Fruit fly (Drosophila melanogaster) whole organism, pupa: Measurements from ENCODE around the gene CG3808.

Source experiments
- CG10348 ChIP-seq: fragments of 200-800 bp; sonication (Bioruptor generic); IDR thresholded peaks from 2 replicates; pipeline ENCODE4 v1.3.6; 2022; ENCODE audit warnings: missing biosample characterization, missing genetic modification characterization
- CG12605 ChIP-seq: fragments of 200-800 bp; sonication (Bioruptor generic); IDR thresholded peaks from 2 replicates; pipeline ENCODE4 v1.3.6; 2022; ENCODE audit warnings: missing biosample characterization, missing genetic modification characterization
- CG13204 ChIP-seq: fragments of 200-800 bp; sonication (Bioruptor generic); optimal IDR thresholded peaks from 2 replicates; lab custom pipeline; 2018; ENCODE audit warnings: missing biosample characterization, mild to moderate bottlenecking, missing genetic modification characterization, moderate library complexity
- CG14655 ChIP-seq: fragments of 200-800 bp; sonication (Bioruptor generic); optimal IDR thresholded peaks from 3 replicates; lab custom pipeline; 2017; ENCODE audit warnings: mild to moderate bottlenecking, missing biosample characterization, missing genetic modification reagents, missing genetic modification characterization
- CG15710 ChIP-seq: fragments of 200-800 bp; sonication (Bioruptor generic); optimal IDR thresholded peaks from 2 replicates; lab custom pipeline; 2018; ENCODE audit warnings: missing biosample characterization, mild to moderate bottlenecking, missing genetic modification characterization, moderate library complexity
- CG17806 ChIP-seq: fragments of 200-800 bp; sonication (Bioruptor generic); optimal IDR thresholded peaks from 2 replicates; lab custom pipeline; 2018; ENCODE audit warnings: missing biosample characterization, mild to moderate bottlenecking, missing genetic modification characterization, moderate library complexity
- CG32121 ChIP-seq: fragments of 200-800 bp; sonication (Bioruptor generic); IDR thresholded peaks from 2 replicates; pipeline ENCODE4 v1.3.6; 2022; ENCODE audit warnings: missing biosample characterization, missing genetic modification characterization
- CG34367 ChIP-seq: fragments of 200-800 bp; sonication (Bioruptor generic); optimal IDR thresholded peaks from 2 replicates; lab custom pipeline; 2018; ENCODE audit warnings: missing biosample characterization, mild to moderate bottlenecking, missing genetic modification characterization
- CG4496 ChIP-seq: fragments of 200-800 bp; sonication (Bioruptor generic); IDR thresholded peaks from 3 replicates; pipeline ENCODE4 v1.3.6; 2022; ENCODE audit warnings: missing biosample characterization, missing genetic modification characterization
- CG8159 ChIP-seq: fragments of 200-800 bp; sonication (Bioruptor generic); optimal IDR thresholded peaks from 3 replicates; lab custom pipeline; 2018; ENCODE audit warnings: missing biosample characterization, mild to moderate bottlenecking, missing genetic modification characterization, moderate library complexity
- CG8301 ChIP-seq: fragments of 200-800 bp; sonication (Bioruptor generic); optimal IDR thresholded peaks from 2 replicates; lab custom pipeline; 2018; ENCODE audit warnings: missing biosample characterization, mild to moderate bottlenecking, missing genetic modification characterization
- CG9948 ChIP-seq: fragments of 200-800 bp; sonication (Bioruptor generic); optimal IDR thresholded peaks from 2 replicates; lab custom pipeline; 2018; ENCODE audit warnings: missing biosample characterization, mild to moderate bottlenecking, missing genetic modification characterization, moderate library complexity
- D1 ChIP-seq: fragments of 200-800 bp; sonication (Bioruptor generic); optimal IDR thresholded peaks from 2 replicates; lab custom pipeline; 2018; ENCODE audit warnings: missing biosample characterization, mild to moderate bottlenecking, missing genetic modification characterization, moderate library complexity
- EcR ChIP-seq: fragments of 200-800 bp; sonication (Bioruptor generic); optimal IDR thresholded peaks from 3 replicates; lab custom pipeline; 2019; ENCODE audit warnings: missing biosample characterization, missing genetic modification characterization, mild to moderate bottlenecking, moderate library complexity, missing genetic modification reagents
- Pif1A ChIP-seq: fragments of 200-800 bp; sonication (Bioruptor generic); optimal IDR thresholded peaks from 3 replicates; lab custom pipeline; 2016; ENCODE audit warnings: missing biosample characterization, missing genetic modification characterization
- Pif1B ChIP-seq: fragments of 200-800 bp; sonication (Bioruptor generic); optimal IDR thresholded peaks from 3 replicates; lab custom pipeline; 2016; ENCODE audit warnings: missing biosample characterization, missing genetic modification characterization
- Snoo ChIP-seq: fragments of 200-800 bp; sonication (Bioruptor generic); optimal IDR thresholded peaks from 3 replicates; lab custom pipeline; 2017; ENCODE audit warnings: missing biosample characterization, mild to moderate bottlenecking, missing genetic modification characterization, inconsistent platforms
- fd96Ca ChIP-seq: fragments of 200-800 bp; sonication (Bioruptor generic); IDR thresholded peaks from 3 replicates; pipeline ENCODE4 v1.3.6; 2022; ENCODE audit warnings: missing biosample characterization, missing genetic modification characterization
- gl ChIP-seq: fragments of 200-800 bp; sonication (Bioruptor generic); optimal IDR thresholded peaks from 2 replicates; lab custom pipeline; 2018; ENCODE audit warnings: missing biosample characterization, mild to moderate bottlenecking, missing genetic modification characterization
- rn ChIP-seq: fragments of 200-800 bp; sonication (Bioruptor generic); IDR thresholded peaks from 2 replicates; pipeline ENCODE4 v1.3.6; 2022; ENCODE audit warnings: missing biosample characterization, missing genetic modification characterization

The CG3808 gene

dm6 chr3L:18976720-18977119 lies 23.7 kb downstream of the CG3808 start:
- TF ChIP-seq CG8159 (tag; lab: Kevin White, UChicago), result peak; percentile 19
- no peak for TF ChIP-seq gl (tag; lab: Kevin White, UChicago)
- no peak for TF ChIP-seq CG4496 (GFP tag; lab: Robert Waterston, UW)
- no peak for TF ChIP-seq fd96Ca
- TF ChIP-seq CG9948 (tag; lab: Kevin White, UChicago), result no peak

- TF ChIP-seq fd96Ca (no peak), CG10348 (GFP tag; lab: Robert Waterston, UW) (no peak), CG12605 (no peak), CG17806 (tag; lab: Kevin White, UChicago) (no peak), Pif1B (no peak), CG8301 (no peak), Snoo (tag; lab: Kevin White, UChicago) (no peak), CG15710 (tag; lab: Kevin White, UChicago) (no peak)
Observed at dm6 chr3L:18968193-18968969, 32.0 kb downstream of the CG3808 start.

DNA sequence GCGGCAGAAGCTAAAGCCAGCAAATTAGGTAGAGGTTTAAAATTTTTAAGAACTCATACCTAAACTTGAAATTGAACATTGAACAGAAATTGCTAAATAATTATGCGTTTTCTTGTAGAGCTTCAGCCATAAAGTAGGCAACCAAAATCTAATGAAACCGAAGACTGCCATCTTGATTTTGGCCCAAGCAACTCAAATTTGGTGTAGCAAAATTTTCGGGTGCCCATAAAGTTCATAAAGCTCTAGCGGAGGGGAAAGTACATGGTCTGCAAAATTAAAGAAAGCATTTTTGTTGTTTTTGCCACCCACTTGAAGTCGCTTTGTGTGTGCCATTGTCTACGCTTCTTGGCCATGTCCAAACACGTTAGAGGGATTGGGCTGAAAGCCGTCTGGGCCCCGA lies 43.4 kb downstream of the CG3808 start:
- TF ChIP-seq CG8159 (tag; lab: Kevin White, UChicago) (no peak), CG32121 (GFP tag; lab: Robert Waterston, UW) (no peak), CG15710 (tag; lab: Kevin White, UChicago) (no peak), CG4496 (GFP tag; lab: Robert Waterston, UW) (no peak), EcR (GFP tag; lab: Kevin White, UChicago) (no peak), D1 (tag; lab: Kevin White, UChicago) (no peak), CG8301 (no peak), CG12605 (no peak), Pif1A (GFP tag; lab: Kevin White, UChicago) (no peak), CG13204 (GFP tag; lab: Kevin White, UChicago) (no peak), fd96Ca (no peak), rn (GFP tag; lab: Robert Waterston, UW) (no peak), gl (tag; lab: Kevin White, UChicago) (no peak), Pif1B (no peak), CG9948 (tag; lab: Kevin White, UChicago) (no peak), CG34367 (tag; lab: Kevin White, UChicago) (no peak), Snoo (tag; lab: Kevin White, UChicago) (no peak), CG10348 (GFP tag; lab: Robert Waterston, UW) (no peak)

DNA sequence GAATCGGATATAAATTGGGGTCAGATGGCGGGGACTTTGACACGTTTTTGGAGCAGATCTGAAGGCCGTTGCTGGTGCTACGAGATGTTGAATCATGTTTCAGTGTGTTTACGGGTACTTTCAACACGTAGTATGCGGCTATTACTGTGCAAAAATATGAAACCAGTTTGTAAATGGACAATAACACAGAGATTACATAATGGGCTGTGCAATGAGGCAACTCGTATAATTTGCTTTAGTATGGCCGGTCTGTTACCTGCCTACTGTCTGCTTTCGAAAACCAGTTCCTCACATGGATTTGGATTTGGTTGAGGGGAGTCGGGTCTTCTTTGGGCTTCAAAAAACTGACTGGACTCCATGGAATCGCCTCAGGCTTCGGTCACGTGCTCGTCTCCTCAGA lies 48.0 kb downstream of the CG3808 start:
- TF ChIP-seq Snoo (tag; lab: Kevin White, UChicago) (peak; percentile 38), CG8159 (tag; lab: Kevin White, UChicago) (no peak), rn (GFP tag; lab: Robert Waterston, UW) (no peak), EcR (GFP tag; lab: Kevin White, UChicago) (peak; percentile 63), CG32121 (GFP tag; lab: Robert Waterston, UW) (no peak)

dm6 chr3L:18950359-18950758 lies 50.0 kb downstream of the CG3808 start, which contains the start of gene CG6836:
Gene CG6836, plus strand, starts transcription at chr3L:18950629.
- TF ChIP-seq CG12605 (no peak), CG32121 (GFP tag; lab: Robert Waterston, UW) (peak; percentile 38; the same call in 1 of the 2 replicates), D1 (tag; lab: Kevin White, UChicago) (no peak), CG10348 (GFP tag; lab: Robert Waterston, UW) (no peak), EcR (GFP tag; lab: Kevin White, UChicago) (no peak), CG14655 (GFP tag; lab: Kevin White, UChicago) (no peak), Snoo (tag; lab: Kevin White, UChicago) (no peak), CG9948 (tag; lab: Kevin White, UChicago) (no peak), CG4496 (GFP tag; lab: Robert Waterston, UW) (0 out of 3 replicates have a peak, but pooled peaks have one; percentile 29), CG17806 (tag; lab: Kevin White, UChicago) (no peak), rn (GFP tag; lab: Robert Waterston, UW) (no peak), Pif1A (GFP tag; lab: Kevin White, UChicago) (no peak), CG15710 (tag; lab: Kevin White, UChicago) (no peak), CG8301 (no peak)

- TF ChIP-seq CG9948 (tag; lab: Kevin White, UChicago) (no peak), CG12605 (no peak)
- TF ChIP-seq, all 21 proteins: peak for 0
Observed at dm6 chr3L:18949137-18949536, 51.3 kb downstream of the CG3808 start.
